Worm (Caenorhabditis elegans): ENCODE data around the gene Y53G8AL.3.
"Not testable (repeated sequence)": the region's sequence is repeated elsewhere in the genome, so short reads cannot be mapped to it uniquely, and the experiment has no call there.

Gene Y53G8AL.3

ce11 chrIII:3263696-3264095, 10.8 kb upstream of the Y53G8AL.3 start:
- TF ChIP-seq C38D4.7 (GFP tag; optimal IDR thresholded peaks at IDR 0.05) = no peak
- no peak for TF ChIP-seq pqm-1 (tag; optimal IDR thresholded peaks at IDR 0.05)
- TF ChIP-seq ceh-18 (tag; optimal IDR thresholded peaks at IDR 0.05) = no peak
- TF ChIP-seq Y22D7AL.16 (tag; optimal IDR thresholded peaks at IDR 0.05) = no peak
- TF ChIP-seq fkh-6 (tag; optimal IDR thresholded peaks at IDR 0.05) = no peak
- TF ChIP-seq rnt-1 (tag; optimal IDR thresholded peaks at IDR 0.05) = no peak
- no peak for TF ChIP-seq elt-2 (tag; optimal IDR thresholded peaks at IDR 0.05)
- TF ChIP-seq ahr-1 (tag; optimal IDR thresholded peaks at IDR 0.05) = no peak
- TF ChIP-seq F13H6.1 (tag; optimal IDR thresholded peaks at IDR 0.05) = no peak
- TF ChIP-seq che-1 (tag; optimal IDR thresholded peaks at IDR 0.05) = no peak
- no peak for TF ChIP-seq pha-2 (tag; optimal IDR thresholded peaks at IDR 0.05)
- no peak for TF ChIP-seq fkh-10 (GFP tag; optimal IDR thresholded peaks at IDR 0.05)
- TF ChIP-seq nfya-1 (tag; optimal IDR thresholded peaks at IDR 0.05) = no peak
- no peak for TF ChIP-seq unc-86 (tag; optimal IDR thresholded peaks at IDR 0.05)

- TF ChIP-seq dmd-4 (tag; optimal IDR thresholded peaks at IDR 0.05; ENCODE audit: borderline replicate concordance); tbx-7 (tag; optimal IDR thresholded peaks at IDR 0.05); ceh-48 (tag; optimal IDR thresholded peaks at IDR 0.05): not testable (repeated sequence)
Observed at ce11 chrIII:3259691-3260090, 6.7 kb upstream of the Y53G8AL.3 start, which contains the start of gene Y53G8AM.6. Y53G8AM.6 (minus strand) TSS chrIII:3259791.

ce11 chrIII:3258306-3258705, 5.4 kb upstream of the Y53G8AL.3 start, which contains the start of gene nspg-7.2:
nspg-7.2 (minus strand) TSS chrIII:3258406.
- no peak for TF ChIP-seq fax-1 (tag; optimal IDR thresholded peaks at IDR 0.05)
- no peak for TF ChIP-seq lim-6 (tag; optimal IDR thresholded peaks at IDR 0.05)
- TF ChIP-seq hlh-6 (tag; optimal IDR thresholded peaks at IDR 0.05) = no peak
- TF ChIP-seq sox-4 (tag; optimal IDR thresholded peaks at IDR 0.05) = no peak
- TF ChIP-seq pha-2 (tag; optimal IDR thresholded peaks at IDR 0.05) = no peak
- no peak for TF ChIP-seq sdc-2 (tag; optimal IDR thresholded peaks at IDR 0.05)
- no peak for TF ChIP-seq unc-3 (GFP tag; conservative IDR thresholded peaks at IDR 0.05)
- TF ChIP-seq unc-3 (tag; optimal IDR thresholded peaks at IDR 0.05) = no peak
- TF ChIP-seq lin-11 (tag; optimal IDR thresholded peaks at IDR 0.05) = no peak
- TF ChIP-seq unc-42 (tag; optimal IDR thresholded peaks at IDR 0.05) = no peak
- no peak for TF ChIP-seq elt-2 (tag; optimal IDR thresholded peaks at IDR 0.05)
- TF ChIP-seq pat-9 (tag; optimal IDR thresholded peaks at IDR 0.05) = no peak
- TF ChIP-seq che-1 (tag; optimal IDR thresholded peaks at IDR 0.05) = no peak
- TF ChIP-seq fkh-6 (tag; optimal IDR thresholded peaks at IDR 0.05) = no peak
- no peak for TF ChIP-seq ahr-1 (tag; optimal IDR thresholded peaks at IDR 0.05)
- no peak for TF ChIP-seq ceh-31 (tag; optimal IDR thresholded peaks at IDR 0.05)
- TF ChIP-seq madf-2 (tag; optimal IDR thresholded peaks at IDR 0.05) = no peak

- TF ChIP-seq sdc-2 (tag; optimal IDR thresholded peaks at IDR 0.05) = no peak
- no peak for TF ChIP-seq unc-42 (tag; optimal IDR thresholded peaks at IDR 0.05)
- no peak for TF ChIP-seq tbx-7 (tag; optimal IDR thresholded peaks at IDR 0.05)
- TF ChIP-seq odd-2 (tag; optimal IDR thresholded peaks at IDR 0.05) = no peak
- TF ChIP-seq nhr-232 (tag; optimal IDR thresholded peaks at IDR 0.05) = no peak
- TF ChIP-seq ceh-6 (GFP tag; optimal IDR thresholded peaks at IDR 0.05) = no peak
- no peak for TF ChIP-seq ttx-3 (tag; optimal IDR thresholded peaks at IDR 0.05)
- TF ChIP-seq che-1 (tag; optimal IDR thresholded peaks at IDR 0.05) = no peak
- TF ChIP-seq T23F11.4 (GFP tag; optimal IDR thresholded peaks at IDR 0.05) = no peak
- TF ChIP-seq K02D7.2 (tag; optimal IDR thresholded peaks at IDR 0.05) = no peak
- TF ChIP-seq pha-4 (tag; optimal IDR thresholded peaks at IDR 0.05) = no peak
- no peak for TF ChIP-seq pat-9 (tag; optimal IDR thresholded peaks at IDR 0.05)
Observed at ce11 chrIII:3255575-3255974, 2.6 kb upstream of the Y53G8AL.3 start, which contains the start of gene Y53G8AM.4. Y53G8AM.4 (minus strand) TSS chrIII:3255675.

All from whole organism, late embryonic.